Worm (Caenorhabditis elegans) whole organism, L2 larva: ENCODE data around the gene abu-12.
A peak's percentile ranks its signal among the peaks of the same experiment; 100 is the strongest.

Source experiments
- F13H6.1 ChIP-seq: sonication (generic microtip); optimal IDR thresholded peaks from 2 replicates; lab custom pipeline; 2016; ENCODE audit warnings: missing genetic modification characterization, missing compliant biosample characterization
- Y55F3AM.14 ChIP-seq: fragments of 200-800 bp; sonication (Bioruptor generic); optimal IDR thresholded peaks from 2 replicates; lab custom pipeline; 2018; ENCODE audit warnings: mild to moderate bottlenecking, missing genetic modification characterization, missing compliant biosample characterization
- ZK546.5 ChIP-seq: sonication (generic microtip); optimal IDR thresholded peaks from 2 replicates; lab custom pipeline; 2017; ENCODE audit warnings: missing biosample characterization, missing genetic modification characterization
- aly-2 ChIP-seq: fragments of 150-350 bp; optimal IDR thresholded peaks from 2 replicates; lab custom pipeline; 2014; ENCODE audit warnings: missing biosample characterization, missing genetic modification characterization
- ama-1 ChIP-seq: fragments of 150-350 bp; optimal IDR thresholded peaks from 2 replicates; lab custom pipeline; 2018; ENCODE audit warnings: inconsistent platforms
- blmp-1 ChIP-seq: sonication (generic microtip); optimal IDR thresholded peaks from 2 replicates; lab custom pipeline; 2017; ENCODE audit warnings: missing genetic modification characterization, mild to moderate bottlenecking, missing compliant biosample characterization, antibody characterized with exemption, moderate library complexity; ENCODE audit not compliant: insufficient read depth
- ceh-16 ChIP-seq: fragments of 150-350 bp; optimal IDR thresholded peaks from 2 replicates; lab custom pipeline; 2014; ENCODE audit warnings: missing biosample characterization, missing genetic modification characterization
- crh-2 ChIP-seq: sonication (generic microtip); optimal IDR thresholded peaks from 2 replicates; lab custom pipeline; 2017; ENCODE audit warnings: missing biosample characterization, missing genetic modification characterization
- dmd-4 ChIP-seq: sonication (generic microtip); optimal IDR thresholded peaks from 2 replicates; lab custom pipeline; 2017; ENCODE audit warnings: missing biosample characterization, missing genetic modification characterization
- egl-27 ChIP-seq: sonication (generic microtip); optimal IDR thresholded peaks from 3 replicates; lab custom pipeline; 2017; ENCODE audit warnings: missing biosample characterization, missing genetic modification reagents, missing genetic modification characterization
- elt-1 ChIP-seq: fragments of 150-350 bp; optimal IDR thresholded peaks from 2 replicates; lab custom pipeline; 2014; ENCODE audit warnings: missing biosample characterization, missing genetic modification characterization
- elt-3 ChIP-seq: sonication (generic microtip); optimal IDR thresholded peaks from 2 replicates; lab custom pipeline; 2017; ENCODE audit warnings: missing biosample characterization, missing genetic modification characterization
- fos-1 ChIP-seq: fragments of 150-350 bp; optimal IDR thresholded peaks from 2 replicates; lab custom pipeline; 2014; ENCODE audit warnings: missing biosample characterization, missing genetic modification characterization
- gmeb-1 ChIP-seq: fragments of 150-350 bp; optimal IDR thresholded peaks from 2 replicates; lab custom pipeline; 2014; ENCODE audit warnings: missing biosample characterization, missing genetic modification characterization
- lin-11 ChIP-seq: fragments of 150-350 bp; sonication (generic microtip); optimal IDR thresholded peaks from 2 replicates; lab custom pipeline; 2014; ENCODE audit warnings: missing biosample characterization, missing genetic modification characterization, inconsistent platforms, mixed read lengths
- lin-13 ChIP-seq: fragments of 150-350 bp; optimal IDR thresholded peaks from 2 replicates; lab custom pipeline; 2014; ENCODE audit warnings: missing biosample characterization, missing genetic modification reagents, missing genetic modification characterization
- lsy-2 ChIP-seq, 2 experiments: fragments of 150-350 bp in 1 of 2; sonication (generic microtip) in 1 of 2; optimal IDR thresholded peaks; 2 replicates each; lab custom pipeline; 2014 to 2017; ENCODE audit warnings: missing biosample characterization in 2 of 2, missing genetic modification characterization in 2 of 2
- mab-5 ChIP-seq: fragments of 150-350 bp; optimal IDR thresholded peaks from 2 replicates; lab custom pipeline; 2014; ENCODE audit warnings: missing biosample characterization, missing genetic modification characterization
- mdl-1 ChIP-seq, 2 experiments: fragments of 150-350 bp in 1 of 2; sonication (generic microtip) in 1 of 2; optimal IDR thresholded peaks; 2 replicates each; lab custom pipeline; 2017; ENCODE audit warnings: missing biosample characterization in 2 of 2, missing genetic modification characterization in 2 of 2
- nhr-10 ChIP-seq: sonication (generic microtip); optimal IDR thresholded peaks from 2 replicates; lab custom pipeline; 2017; ENCODE audit warnings: missing biosample characterization, missing genetic modification characterization
- nhr-12 ChIP-seq: fragments of 150-350 bp; optimal IDR thresholded peaks from 2 replicates; lab custom pipeline; 2014; ENCODE audit warnings: missing biosample characterization, missing genetic modification characterization
- nhr-129 ChIP-seq: fragments of 150-350 bp; optimal IDR thresholded peaks from 2 replicates; lab custom pipeline; 2014; ENCODE audit warnings: missing biosample characterization, missing genetic modification characterization
- nhr-21 ChIP-seq: fragments of 150-350 bp; optimal IDR thresholded peaks from 2 replicates; lab custom pipeline; 2014; ENCODE audit warnings: missing biosample characterization, missing genetic modification characterization
- nhr-23 ChIP-seq: fragments of 150-350 bp; optimal IDR thresholded peaks from 2 replicates; lab custom pipeline; 2014; ENCODE audit warnings: missing biosample characterization, missing genetic modification reagents, missing genetic modification characterization
- nhr-237 ChIP-seq: fragments of 150-350 bp; optimal IDR thresholded peaks from 2 replicates; lab custom pipeline; 2014; ENCODE audit warnings: missing biosample characterization, missing genetic modification characterization
- nhr-25 ChIP-seq: fragments of 150-350 bp; sonication (generic microtip); optimal IDR thresholded peaks from 3 replicates; lab custom pipeline; 2014; ENCODE audit warnings: missing biosample characterization, missing genetic modification characterization
- nhr-6 ChIP-seq: fragments of 150-350 bp; optimal IDR thresholded peaks from 2 replicates; lab custom pipeline; 2014; ENCODE audit warnings: missing biosample characterization, missing genetic modification characterization
- peb-1 ChIP-seq: fragments of 150-350 bp; optimal IDR thresholded peaks from 2 replicates; lab custom pipeline; 2014; ENCODE audit warnings: missing biosample characterization, missing genetic modification characterization
- skn-1 ChIP-seq: sonication (generic microtip); optimal IDR thresholded peaks from 2 replicates; lab custom pipeline; 2017; ENCODE audit warnings: missing biosample characterization, missing genetic modification characterization
- sma-3 ChIP-seq: sonication (generic microtip); optimal IDR thresholded peaks from 2 replicates; lab custom pipeline; 2016; ENCODE audit warnings: missing genetic modification reagents, missing genetic modification characterization, missing compliant biosample characterization
- sma-9 ChIP-seq, 2 experiments: fragments of 150-350 bp in 1 of 2; sonication (generic microtip) in 1 of 2; optimal IDR thresholded peaks; 2 replicates each; lab custom pipeline; 2014 to 2016; ENCODE audit warnings: missing genetic modification characterization in 2 of 2, mild to moderate bottlenecking in 1 of 2, missing biosample characterization in 1 of 2, missing compliant biosample characterization in 1 of 2, missing genetic modification reagents in 1 of 2, moderate library complexity in 1 of 2
- snpc-4 ChIP-seq: fragments of 150-350 bp; optimal IDR thresholded peaks from 2 replicates; lab custom pipeline; 2014; ENCODE audit warnings: missing biosample characterization, missing genetic modification characterization
- unc-39 ChIP-seq: fragments of 150-350 bp; optimal IDR thresholded peaks from 2 replicates; lab custom pipeline; 2014; ENCODE audit warnings: missing biosample characterization, missing genetic modification characterization
- unc-55 ChIP-seq: fragments of 150-350 bp; sonication (generic microtip); optimal IDR thresholded peaks from 3 replicates; lab custom pipeline; 2014; ENCODE audit warnings: missing biosample characterization, missing genetic modification reagents, missing genetic modification characterization
- unc-62 ChIP-seq: fragments of 150-350 bp; optimal IDR thresholded peaks from 2 replicates; lab custom pipeline; 2014; ENCODE audit warnings: missing biosample characterization, missing genetic modification reagents, missing genetic modification characterization
- zag-1 ChIP-seq: fragments of 150-350 bp; optimal IDR thresholded peaks from 2 replicates; lab custom pipeline; 2014; ENCODE audit warnings: missing biosample characterization, missing genetic modification characterization
- ztf-11 ChIP-seq: sonication (generic microtip); optimal IDR thresholded peaks from 2 replicates; lab custom pipeline; 2017; ENCODE audit warnings: missing biosample characterization, missing genetic modification characterization
- ztf-4 ChIP-seq: fragments of 150-350 bp; optimal IDR thresholded peaks from 2 replicates; lab custom pipeline; 2014; ENCODE audit warnings: missing biosample characterization, missing genetic modification characterization

Gene abu-12

ce11 chrX:461623-462022, 4.2 kb upstream of the abu-12 start:
- TF ChIP-seq blmp-1 (tag; lab: Kevin White, UChicago) = no peak
- no peak for TF ChIP-seq nhr-12
- no peak for TF ChIP-seq peb-1
- TF ChIP-seq ceh-16 (tag; lab: Kevin White, UChicago) = no peak
- no peak for TF ChIP-seq nhr-23 (tag; lab: Kevin White, UChicago)
- no peak for TF ChIP-seq lin-11
- TF ChIP-seq nhr-10 (tag; lab: Kevin White, UChicago) = no peak
- TF ChIP-seq mab-5 (tag; lab: Kevin White, UChicago) = no peak
- TF ChIP-seq unc-55 = no peak
- no peak for TF ChIP-seq gmeb-1

- TF ChIP-seq ztf-4 (no peak), ZK546.5 (tag; lab: Kevin White, UChicago) (no peak), aly-2 (tag; lab: Kevin White, UChicago) (no peak), mab-5 (tag; lab: Kevin White, UChicago) (no peak), egl-27 (tag; lab: Kevin White, UChicago) (no peak), nhr-129 (tag; lab: Kevin White, UChicago) (no peak), lin-13 (GFP tag; lab: Kevin White, UChicago) (no peak), sma-3 (GFP tag; lab: Kevin White, UChicago) (no peak), sma-9 (GFP tag; optimal IDR thresholded peaks at IDR 0.05; lab: Kevin White, UChicago) (no peak), sma-9 (tag; optimal IDR thresholded peaks at IDR 0.05; lab: Kevin White, UChicago) (no peak), unc-62 (no peak), ztf-11 (tag; lab: Kevin White, UChicago) (no peak), Y55F3AM.14 (GFP tag; lab: Kevin White, UChicago) (no peak), zag-1 (tag; lab: Kevin White, UChicago) (no peak), ama-1 (lab: Kevin White, UChicago) (no peak)
Measured at ce11 chrX:460351-460750, 2.9 kb upstream of the abu-12 start, which contains the start of gene aagr-4. TSS of gene aagr-4 (plus strand) at chrX:460651.

ce11 chrX:459316-459715, 1.9 kb upstream of the abu-12 start:
- TF ChIP-seq elt-1 (tag; lab: Kevin White, UChicago) = peak; percentile 45
- TF ChIP-seq nhr-21 (tag; lab: Kevin White, UChicago) = no peak

ce11 chrX:449820-450219, 7.6 kb downstream of the abu-12 start, which contains the start of gene F52D1.2:
TSS of gene F52D1.2 (minus strand) at chrX:450212.
- peak; percentile 70 for TF ChIP-seq fos-1 (tag; lab: Kevin White, UChicago)
- TF ChIP-seq lsy-2 (tag; optimal IDR thresholded peaks at IDR 0.05; lab: Kevin White, UChicago) = no peak
- TF ChIP-seq, all 48 proteins: peak for 1

- TF ChIP-seq fos-1 (tag; lab: Kevin White, UChicago) (peak; percentile 86), mab-5 (tag; lab: Kevin White, UChicago) (no peak), crh-2 (tag; lab: Kevin White, UChicago) (peak; percentile 73), unc-39 (tag; lab: Kevin White, UChicago) (no peak), F13H6.1 (peak; percentile 12), snpc-4 (tag; lab: Kevin White, UChicago) (no peak), nhr-6 (tag; lab: Kevin White, UChicago) (no peak), nhr-25 (tag; lab: Kevin White, UChicago) (no peak), nhr-237 (tag; lab: Kevin White, UChicago) (no peak), unc-55 (no peak), Y55F3AM.14 (GFP tag; lab: Kevin White, UChicago) (no peak), skn-1 (no peak), zag-1 (tag; lab: Kevin White, UChicago) (no peak), nhr-21 (tag; lab: Kevin White, UChicago) (no peak), nhr-23 (tag; lab: Kevin White, UChicago) (no peak), sma-3 (GFP tag; lab: Kevin White, UChicago) (peak; percentile 23), sma-9 (GFP tag; optimal IDR thresholded peaks at IDR 0.05; lab: Kevin White, UChicago) (peak; percentile 11), sma-9 (tag; optimal IDR thresholded peaks at IDR 0.05; lab: Kevin White, UChicago) (no peak), elt-3 (tag; lab: Kevin White, UChicago) (no peak), peb-1 (no peak), mdl-1 (tag; optimal IDR thresholded peaks at IDR 0.05; lab: Kevin White, UChicago) (no peak), elt-1 (tag; lab: Kevin White, UChicago) (no peak), ama-1 (lab: Kevin White, UChicago) (no peak), dmd-4 (tag; lab: Kevin White, UChicago) (no peak), gmeb-1 (no peak)
Measured at ce11 chrX:440420-440819, 17.0 kb downstream of the abu-12 start.
